Worm (Caenorhabditis elegans) whole organism, late embryonic: ENCODE measurements around the gene col-79.

Source experiments
- C08G9.2 ChIP-seq: sonication (generic microtip); optimal IDR thresholded peaks from 2 replicates; lab custom pipeline; 2016; ENCODE audit warnings: mild to moderate bottlenecking, missing genetic modification characterization, moderate library complexity, missing compliant biosample characterization
- F13H6.1 ChIP-seq: sonication (generic microtip); optimal IDR thresholded peaks from 2 replicates; lab custom pipeline; 2016; ENCODE audit warnings: missing genetic modification characterization, missing compliant biosample characterization
- K02D7.2 ChIP-seq: sonication (generic microtip); optimal IDR thresholded peaks from 2 replicates; lab custom pipeline; 2017; ENCODE audit warnings: mild to moderate bottlenecking, missing genetic modification characterization, missing compliant biosample characterization
- K09A11.1 ChIP-seq: sonication (generic microtip); optimal IDR thresholded peaks from 2 replicates; lab custom pipeline; 2017; ENCODE audit warnings: antibody characterized with exemption, mild to moderate bottlenecking, missing genetic modification characterization, missing compliant biosample characterization; ENCODE audit not compliant: insufficient read depth
- T23F11.4 ChIP-seq: fragments of 200-800 bp; sonication (Bioruptor generic); optimal IDR thresholded peaks from 2 replicates; lab custom pipeline; 2018; ENCODE audit warnings: mild to moderate bottlenecking, missing genetic modification characterization, missing compliant biosample characterization
- Y22D7AL.16 ChIP-seq: sonication (generic microtip); optimal IDR thresholded peaks from 2 replicates; lab custom pipeline; 2016; ENCODE audit warnings: missing genetic modification characterization, missing compliant biosample characterization
- ama-1 ChIP-seq: fragments of 150-350 bp; optimal IDR thresholded peaks from 2 replicates; lab custom pipeline; 2014
- ceh-14 ChIP-seq: sonication (generic microtip); optimal IDR thresholded peaks from 2 replicates; lab custom pipeline; 2016; ENCODE audit warnings: missing genotype, missing genetic modification characterization, missing compliant biosample characterization
- ceh-18 ChIP-seq: sonication (generic microtip); optimal IDR thresholded peaks from 2 replicates; lab custom pipeline; 2016; ENCODE audit warnings: missing genetic modification characterization, missing compliant biosample characterization
- ceh-2 ChIP-seq: sonication (generic microtip); optimal IDR thresholded peaks from 2 replicates; lab custom pipeline; 2016; ENCODE audit warnings: missing genotype, missing genetic modification characterization, missing compliant biosample characterization
- ceh-24 ChIP-seq: sonication (generic microtip); optimal IDR thresholded peaks from 2 replicates; lab custom pipeline; 2016; ENCODE audit warnings: mild to moderate bottlenecking, missing genetic modification characterization, missing compliant biosample characterization
- ceh-30 ChIP-seq: fragments of 150-350 bp; optimal IDR thresholded peaks from 2 replicates; lab custom pipeline; 2014; ENCODE audit warnings: missing biosample characterization, missing genetic modification characterization
- ceh-31 ChIP-seq: sonication (generic microtip); optimal IDR thresholded peaks from 2 replicates; lab custom pipeline; 2016; ENCODE audit warnings: missing genetic modification characterization, missing compliant biosample characterization
- ceh-48 ChIP-seq: sonication (generic microtip); optimal IDR thresholded peaks from 2 replicates; lab custom pipeline; 2016; ENCODE audit warnings: missing genetic modification characterization, inconsistent platforms, missing compliant biosample characterization
- ceh-6 ChIP-seq: fragments of 200-800 bp; sonication (Bioruptor generic); optimal IDR thresholded peaks from 2 replicates; lab custom pipeline; 2018; ENCODE audit warnings: mild to moderate bottlenecking, missing genetic modification characterization, missing compliant biosample characterization
- che-1 ChIP-seq: sonication (generic microtip); optimal IDR thresholded peaks from 2 replicates; lab custom pipeline; 2016; ENCODE audit warnings: mild to moderate bottlenecking, missing genetic modification characterization, missing compliant biosample characterization
- dve-1 ChIP-seq: sonication (generic microtip); optimal IDR thresholded peaks from 2 replicates; lab custom pipeline; 2017; ENCODE audit warnings: antibody characterized with exemption, mild to moderate bottlenecking, missing genetic modification characterization, missing compliant biosample characterization
- elt-4 ChIP-seq: sonication (generic microtip); optimal IDR thresholded peaks from 2 replicates; lab custom pipeline; 2016; ENCODE audit warnings: missing genetic modification characterization, missing compliant biosample characterization
- eyg-1 ChIP-seq: sonication (generic microtip); optimal IDR thresholded peaks from 2 replicates; lab custom pipeline; 2016; ENCODE audit warnings: missing genotype, missing genetic modification characterization, missing compliant biosample characterization
- fkh-10 ChIP-seq: fragments of 150-350 bp; optimal IDR thresholded peaks from 2 replicates; lab custom pipeline; 2014; ENCODE audit warnings: missing biosample characterization, missing genetic modification reagents, missing genetic modification characterization
- fkh-6 ChIP-seq: sonication (generic microtip); optimal IDR thresholded peaks from 2 replicates; lab custom pipeline; 2016; ENCODE audit warnings: missing genetic modification characterization, missing compliant biosample characterization
- gmeb-2 ChIP-seq: sonication (generic microtip); optimal IDR thresholded peaks from 2 replicates; lab custom pipeline; 2016; ENCODE audit warnings: missing genetic modification characterization, inconsistent platforms, missing compliant biosample characterization
- hlh-13 ChIP-seq: fragments of 200-800 bp; sonication (Bioruptor generic); optimal IDR thresholded peaks from 2 replicates; lab custom pipeline; 2018; ENCODE audit warnings: mild to moderate bottlenecking, missing genetic modification characterization, missing compliant biosample characterization
- hlh-6 ChIP-seq: sonication (generic microtip); optimal IDR thresholded peaks from 2 replicates; lab custom pipeline; 2016; ENCODE audit warnings: missing genotype, missing genetic modification characterization, missing compliant biosample characterization
- hlh-8 ChIP-seq: sonication (generic microtip); optimal IDR thresholded peaks from 2 replicates; lab custom pipeline; 2016; ENCODE audit warnings: missing genotype, missing genetic modification characterization, missing compliant biosample characterization
- madf-2 ChIP-seq: sonication (generic microtip); optimal IDR thresholded peaks from 2 replicates; lab custom pipeline; 2017; ENCODE audit warnings: missing genetic modification characterization, missing compliant biosample characterization
- nfya-1 ChIP-seq: sonication (generic microtip); optimal IDR thresholded peaks from 2 replicates; lab custom pipeline; 2017; ENCODE audit warnings: missing genetic modification characterization, mild to moderate bottlenecking, missing compliant biosample characterization, antibody characterized with exemption, moderate library complexity
- nhr-11 ChIP-seq: fragments of 150-350 bp; optimal IDR thresholded peaks from 2 replicates; lab custom pipeline; 2014; ENCODE audit warnings: missing biosample characterization, missing genetic modification characterization
- nhr-232 ChIP-seq: sonication (generic microtip); optimal IDR thresholded peaks from 2 replicates; lab custom pipeline; 2016; ENCODE audit warnings: missing genetic modification characterization, missing compliant biosample characterization
- npax-4 ChIP-seq: sonication (generic microtip); optimal IDR thresholded peaks from 2 replicates; lab custom pipeline; 2016; ENCODE audit warnings: missing genetic modification characterization, missing compliant biosample characterization
- odd-2 ChIP-seq: sonication (generic microtip); optimal IDR thresholded peaks from 2 replicates; lab custom pipeline; 2017; ENCODE audit warnings: antibody characterized with exemption, mild to moderate bottlenecking, missing genetic modification characterization, missing compliant biosample characterization
- pag-3 ChIP-seq: sonication (generic microtip); optimal IDR thresholded peaks from 2 replicates; lab custom pipeline; 2016; ENCODE audit warnings: missing compliant biosample characterization, missing genetic modification characterization, borderline replicate concordance
- pax-1 ChIP-seq: fragments of 150-350 bp; optimal IDR thresholded peaks from 2 replicates; lab custom pipeline; 2014; ENCODE audit warnings: missing biosample characterization, missing genetic modification characterization
- pha-4 ChIP-seq: fragments of 150-350 bp; optimal IDR thresholded peaks from 2 replicates; lab custom pipeline; 2018; ENCODE audit warnings: missing biosample characterization, missing genetic modification reagents, missing genetic modification characterization
- rnt-1 ChIP-seq: sonication (generic microtip); optimal IDR thresholded peaks from 2 replicates; lab custom pipeline; 2016; ENCODE audit warnings: missing genetic modification characterization, missing compliant biosample characterization
- sox-4 ChIP-seq: sonication (generic microtip); optimal IDR thresholded peaks from 2 replicates; lab custom pipeline; 2017; ENCODE audit warnings: mild to moderate bottlenecking, missing genetic modification characterization, inconsistent platforms, missing compliant biosample characterization
- tbx-2 ChIP-seq: sonication (generic microtip); optimal IDR thresholded peaks from 2 replicates; lab custom pipeline; 2016; ENCODE audit warnings: missing genetic modification characterization, missing compliant biosample characterization
- ttx-3 ChIP-seq: sonication (generic microtip); optimal IDR thresholded peaks from 2 replicates; lab custom pipeline; 2016; ENCODE audit warnings: missing genetic modification reagents, missing genetic modification characterization, missing compliant biosample characterization
- unc-3 ChIP-seq, 2 experiments: fragments of 200-800 bp in 1 of 2; sonication (Bioruptor generic) in 1 of 2; sonication (generic microtip) in 1 of 2; conservative IDR thresholded peaks in 1 of 2; optimal IDR thresholded peaks in 1 of 2; 2 replicates each; pipeline versions ENCODE4 v1.3.6 to Lab custom; 2016 to 2022; ENCODE audit warnings: missing compliant biosample characterization in 2 of 2, missing genetic modification characterization in 2 of 2, missing genetic modification reagents in 1 of 2
- unc-42 ChIP-seq: sonication (generic microtip); optimal IDR thresholded peaks from 2 replicates; lab custom pipeline; 2016; ENCODE audit warnings: missing genotype, missing genetic modification characterization, missing compliant biosample characterization
- unc-55 ChIP-seq: sonication (generic microtip); optimal IDR thresholded peaks from 2 replicates; lab custom pipeline; 2017; ENCODE audit warnings: missing biosample characterization, missing genetic modification reagents, missing genetic modification characterization
- unc-86 ChIP-seq: sonication (generic microtip); optimal IDR thresholded peaks from 2 replicates; lab custom pipeline; 2016; ENCODE audit warnings: missing genetic modification characterization, missing compliant biosample characterization
- ztf-16 ChIP-seq: sonication (generic microtip); optimal IDR thresholded peaks from 2 replicates; lab custom pipeline; 2017; ENCODE audit warnings: missing genetic modification characterization, missing compliant biosample characterization

The col-79 gene

ce11 chrII:10658576-10659256 lies 44.7 kb upstream of the col-79 start, which contains the start of the genes snu-13 and rsp-7 (continued):
- TF ChIP-seq nhr-11 (no peak), ceh-30 (tag; lab: Kevin White, UChicago) (no peak), F13H6.1 (tag; lab: Kevin White, UChicago) (no peak), pag-3 (tag; lab: Kevin White, UChicago) (no peak), sox-4 (tag; lab: Kevin White, UChicago) (no peak), madf-2 (no peak), ceh-14 (tag; lab: Kevin White, UChicago) (no peak), fkh-10 (GFP tag; lab: Kevin White, UChicago) (no peak), fkh-6 (tag; lab: Kevin White, UChicago) (no peak), unc-86 (no peak), ceh-6 (GFP tag; lab: Kevin White, UChicago) (no peak), pax-1 (tag; lab: Kevin White, UChicago) (no peak), gmeb-2 (tag; lab: Kevin White, UChicago) (no peak), ttx-3 (tag; lab: Kevin White, UChicago) (no peak), ceh-31 (tag; lab: Kevin White, UChicago) (peak; percentile 12), C08G9.2 (tag; lab: Kevin White, UChicago) (no peak), K09A11.1 (tag; lab: Kevin White, UChicago) (no peak), rnt-1 (tag; lab: Kevin White, UChicago) (no peak)

- TF ChIP-seq ama-1 (lab: Kevin White, UChicago) (no peak), nfya-1 (tag; lab: Kevin White, UChicago) (no peak), ceh-18 (no peak), fkh-10 (GFP tag; lab: Kevin White, UChicago) (no peak), tbx-2 (tag; lab: Kevin White, UChicago) (no peak), elt-4 (tag; lab: Kevin White, UChicago) (no peak), unc-55 (GFP tag; lab: Kevin White, UChicago) (no peak), dve-1 (tag; lab: Kevin White, UChicago) (no peak), ztf-16 (no peak)
Measured at ce11 chrII:10659585-10659984, 43.8 kb upstream of the col-79 start.

- TF ChIP-seq Y22D7AL.16 (tag; lab: Kevin White, UChicago) (no peak), unc-3 (GFP tag; conservative IDR thresholded peaks at IDR 0.05; lab: Robert Waterston, UW) (no peak), unc-3 (tag; optimal IDR thresholded peaks at IDR 0.05; lab: Kevin White, UChicago) (no peak), madf-2 (no peak), ama-1 (lab: Kevin White, UChicago) (no peak), odd-2 (no peak), unc-42 (tag; lab: Kevin White, UChicago) (no peak), hlh-6 (no peak), hlh-13 (GFP tag; lab: Kevin White, UChicago) (no peak)
Measured at ce11 chrII:10660892-10661291, 42.5 kb upstream of the col-79 start, which contains the start of gene marc-2. marc-2 (minus strand) TSS chrII:10660992.

ce11 chrII:10661448-10662064 lies 41.9 kb upstream of the col-79 start:
- TF ChIP-seq pha-4 (no peak), che-1 (no peak), nhr-232 (tag; lab: Kevin White, UChicago) (no peak), ceh-2 (no peak), K09A11.1 (tag; lab: Kevin White, UChicago) (no peak), elt-4 (tag; lab: Kevin White, UChicago) (no peak), sox-4 (tag; lab: Kevin White, UChicago) (no peak), ceh-30 (tag; lab: Kevin White, UChicago) (no peak), Y22D7AL.16 (tag; lab: Kevin White, UChicago) (no peak), nhr-11 (no peak), ceh-14 (tag; lab: Kevin White, UChicago) (no peak), T23F11.4 (GFP tag; lab: Kevin White, UChicago) (no peak), K02D7.2 (no peak), eyg-1 (tag; lab: Kevin White, UChicago) (no peak), hlh-8 (tag; lab: Kevin White, UChicago) (no peak), ceh-24 (no peak), npax-4 (tag; lab: Kevin White, UChicago) (no peak), ceh-48 (tag; lab: Kevin White, UChicago) (no peak)
